Fruit fly (Drosophila melanogaster): ENCODE results near the gene AANATL2.

AANATL2 gene

DNA sequence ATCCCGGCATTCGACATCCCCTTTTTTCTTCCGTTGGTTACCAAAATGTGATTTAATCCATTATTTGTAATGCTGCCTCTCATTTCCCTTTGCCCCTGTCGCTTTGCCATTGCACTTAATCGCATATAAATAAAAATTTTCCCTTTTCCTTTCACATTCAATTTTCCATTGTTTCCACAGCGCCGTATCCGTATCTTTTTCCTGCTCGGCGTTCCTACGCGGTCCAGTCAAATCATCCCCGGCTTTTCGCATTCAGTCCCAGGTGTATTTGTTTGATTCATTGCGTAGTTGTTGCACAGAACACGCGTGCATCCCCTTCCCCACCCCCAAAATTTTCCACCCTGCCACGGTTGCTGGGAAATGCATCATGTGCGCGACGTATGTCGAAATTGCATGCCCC is 39.8 kb upstream of the AANATL2 start (continued):
- TF ChIP-seq ham (GFP tag; IDR thresholded peaks at IDR 0.05), result no peak
- no peak for TF ChIP-seq jigr1 (GFP tag; IDR thresholded peaks at IDR 0.05)
- TF ChIP-seq sens (GFP tag), result peak; percentile 39
- TF ChIP-seq CG15514 (GFP tag; optimal IDR thresholded peaks at IDR 0.05), result no peak
- peak; percentile 39 for TF ChIP-seq kni (GFP tag; optimal IDR thresholded peaks at IDR 0.05)
- no peak for TF ChIP-seq D (optimal IDR thresholded peaks at IDR 0.05)
- TF ChIP-seq D (GFP tag; optimal IDR thresholded peaks at IDR 0.05), result peak; percentile 41

DNA sequence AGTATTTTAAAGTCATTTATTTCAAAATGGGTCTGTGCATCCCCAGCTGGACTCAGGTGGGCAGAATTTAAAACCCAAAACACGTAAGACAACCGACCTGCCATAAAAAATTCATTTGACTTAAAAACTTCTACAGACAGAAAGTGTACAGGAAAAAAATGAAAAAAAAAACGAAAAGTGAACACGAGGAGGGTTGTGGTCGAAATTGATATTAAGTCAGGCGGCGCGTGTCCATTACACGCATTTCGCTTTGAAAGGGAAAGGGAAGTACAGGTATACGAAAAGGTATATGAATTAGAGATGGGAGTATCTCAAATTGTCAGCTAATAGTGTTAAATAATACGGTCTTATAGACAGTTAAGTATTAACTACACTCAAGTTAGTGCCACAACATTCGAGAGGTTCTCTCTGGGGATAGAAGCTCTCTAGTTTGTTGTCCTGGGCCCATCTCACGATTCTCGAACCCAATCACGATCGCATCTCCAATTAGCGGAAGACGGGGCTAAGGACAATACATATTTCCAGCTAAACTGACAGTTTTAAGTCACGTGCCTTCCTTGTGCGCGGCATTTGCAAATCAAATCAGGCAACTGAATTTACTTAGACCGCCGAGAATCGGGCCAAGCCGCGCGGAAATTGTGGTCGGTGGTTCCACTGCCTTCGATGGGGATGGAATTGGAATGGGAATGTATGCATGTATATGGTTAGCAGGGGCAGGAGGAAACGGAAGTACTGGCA is 36.8 kb upstream of the AANATL2 start:
- TF ChIP-seq lola (GFP tag; optimal IDR thresholded peaks at IDR 0.05) (peak in 1 of 3 experiments; percentile 5), tna (GFP tag; IDR thresholded peaks at IDR 0.05; ENCODE audit: partially characterized antibody) (no peak), Ptx1 (GFP tag; IDR thresholded peaks at IDR 0.05) (no peak), CG17612 (GFP tag; IDR thresholded peaks at IDR 0.05) (no peak), Sox102F (GFP tag; optimal IDR thresholded peaks at IDR 0.05) (no peak), ttk (GFP tag; IDR thresholded peaks at IDR 0.05) (no peak), nerfin-2 (GFP tag; IDR thresholded peaks at IDR 0.05; ENCODE audit: partially characterized antibody) (no peak), dmrt11E (tag; optimal IDR thresholded peaks at IDR 0.05) (peak; percentile 7), dan (GFP tag; IDR thresholded peaks at IDR 0.05) (no peak), H2.0 (GFP tag; IDR thresholded peaks at IDR 0.05) (no peak), CG9876 (GFP tag; optimal IDR thresholded peaks at IDR 0.05) (no peak), CG9727 (GFP tag; optimal IDR thresholded peaks at IDR 0.05) (no peak), kni (GFP tag; optimal IDR thresholded peaks at IDR 0.05) (peak; percentile 66), CG32767 (GFP tag; IDR thresholded peaks at IDR 0.05) (no peak), Ada2b (GFP tag; IDR thresholded peaks at IDR 0.05) (no peak), CG11398 (GFP tag; optimal IDR thresholded peaks at IDR 0.05) (no peak), Hr39 (optimal IDR thresholded peaks at IDR 0.05) (no peak), Mrtf (GFP tag; IDR thresholded peaks at IDR 0.05) (no peak), CG10147 (GFP tag; optimal IDR thresholded peaks at IDR 0.05) (no peak), br (optimal IDR thresholded peaks at IDR 0.05) (no peak), sr (GFP tag; IDR thresholded peaks at IDR 0.05) (no peak), CG15269 (tag; optimal IDR thresholded peaks at IDR 0.05) (no peak), CG4707 (GFP tag; optimal IDR thresholded peaks at IDR 0.05) (no peak), pfk (GFP tag; optimal IDR thresholded peaks at IDR 0.05) (no peak), Rfx (GFP tag; IDR thresholded peaks at IDR 0.05) (no peak), trem (tag; optimal IDR thresholded peaks at IDR 0.05) (no peak), CG8765 (GFP tag; IDR thresholded peaks at IDR 0.05) (no peak), luna (GFP tag; optimal IDR thresholded peaks at IDR 0.05) (no peak), CG30020 (tag; optimal IDR thresholded peaks at IDR 0.05) (no peak), CG1603 (tag; optimal IDR thresholded peaks at IDR 0.05) (peak; percentile 9), fru (optimal IDR thresholded peaks at IDR 0.05) (no peak), cas (GFP tag; IDR thresholded peaks at IDR 0.05) (no peak), CG14441 (GFP tag; IDR thresholded peaks at IDR 0.05) (no peak), Dad (GFP tag; optimal IDR thresholded peaks at IDR 0.05) (no peak), CG10979 (tag; optimal IDR thresholded peaks at IDR 0.05) (no peak), Eip74EF (GFP tag; optimal IDR thresholded peaks at IDR 0.05) (no peak), CG2116 (GFP tag; optimal IDR thresholded peaks at IDR 0.05) (no peak), Atf3 (GFP tag; optimal IDR thresholded peaks at IDR 0.05) (no peak), CG34376 (GFP tag; optimal IDR thresholded peaks at IDR 0.05) (no peak), CG4854 (GFP tag; optimal IDR thresholded peaks at IDR 0.05) (no peak), run (tag; optimal IDR thresholded peaks at IDR 0.05) (no peak), Hmr (GFP tag; optimal IDR thresholded peaks at IDR 0.05) (no peak), mirr (GFP tag; optimal IDR thresholded peaks at IDR 0.05) (no peak), CG10565 (GFP tag; optimal IDR thresholded peaks at IDR 0.05) (no peak)

Data from whole organism, embryonic.